Worm (Caenorhabditis elegans) whole organism, L3 larva: ENCODE data around the gene dpy-17.

Source experiments
- R02D3.7 ChIP-seq: fragments of 150-350 bp; optimal IDR thresholded peaks from 2 replicates; lab custom pipeline; 2014; ENCODE audit warnings: missing biosample characterization, missing genetic modification characterization
- ceh-9 ChIP-seq: sonication (generic microtip); optimal IDR thresholded peaks from 2 replicates; lab custom pipeline; 2018; ENCODE audit warnings: missing biosample characterization, missing genetic modification characterization
- fkh-10 ChIP-seq: sonication (generic microtip); optimal IDR thresholded peaks from 2 replicates; lab custom pipeline; 2017; ENCODE audit warnings: missing biosample characterization, missing genetic modification reagents, missing genetic modification characterization
- fkh-2 ChIP-seq: fragments of 150-350 bp; optimal IDR thresholded peaks from 2 replicates; lab custom pipeline; 2014; ENCODE audit warnings: missing biosample characterization, missing genetic modification reagents, missing genetic modification characterization
- jun-1 ChIP-seq: fragments of 150-350 bp; optimal IDR thresholded peaks from 2 replicates; lab custom pipeline; 2014; ENCODE audit warnings: missing biosample characterization, missing genetic modification reagents, missing genetic modification characterization
- nhr-23 ChIP-seq: fragments of 150-350 bp; optimal IDR thresholded peaks from 2 replicates; lab custom pipeline; 2014; ENCODE audit warnings: missing biosample characterization, missing genetic modification reagents, missing genetic modification characterization
- nhr-28 ChIP-seq: fragments of 150-350 bp; optimal IDR thresholded peaks from 2 replicates; lab custom pipeline; 2014; ENCODE audit warnings: missing biosample characterization, missing genetic modification characterization
- pqm-1 ChIP-seq: fragments of 150-350 bp; optimal IDR thresholded peaks from 2 replicates; lab custom pipeline; 2017; ENCODE audit warnings: missing biosample characterization, missing genetic modification characterization, inconsistent platforms
- tbx-2 ChIP-seq: sonication (generic microtip); optimal IDR thresholded peaks from 2 replicates; lab custom pipeline; 2016; ENCODE audit warnings: mild to moderate bottlenecking, missing genetic modification characterization, missing compliant biosample characterization
- ztf-4 ChIP-seq: fragments of 150-350 bp; optimal IDR thresholded peaks from 2 replicates; lab custom pipeline; 2014; ENCODE audit warnings: missing biosample characterization, missing genetic modification characterization

- TF ChIP-seq nhr-23 (tag; lab: Kevin White, UChicago) (no peak), jun-1 (tag; lab: Kevin White, UChicago) (no peak), tbx-2 (tag; lab: Kevin White, UChicago) (no peak), pqm-1 (tag; lab: Kevin White, UChicago) (no peak), ceh-9 (tag; lab: Kevin White, UChicago) (no peak), nhr-28 (tag; lab: Kevin White, UChicago) (no peak), fkh-10 (no peak), ztf-4 (tag; lab: Kevin White, UChicago) (no peak), fkh-2 (no peak), R02D3.7 (tag; lab: Kevin White, UChicago) (no peak)
Measured at ce11 chrIII:5124385-5124784, 17.3 kb downstream of the dpy-17 start.
